Fruit fly (Drosophila melanogaster) whole organism, wandering third instar larva: ENCODE results near the gene ems.
A peak's percentile ranks its signal among the peaks of the same experiment; 100 is the strongest.

Source experiments
- GATAd ChIP-seq: sonication (Bioruptor generic); optimal IDR thresholded peaks from 2 replicates; lab custom pipeline; 2016; ENCODE audit warnings: missing biosample characterization, missing genetic modification characterization
- Sp1 ChIP-seq: fragments of 200-800 bp; sonication (Bioruptor generic); optimal IDR thresholded peaks from 3 replicates; lab custom pipeline; 2019; ENCODE audit warnings: missing biosample characterization, mild to moderate bottlenecking, missing genetic modification characterization, moderate library complexity
- br ChIP-seq: fragments of 200-800 bp; sonication (Bioruptor generic); optimal IDR thresholded peaks from 2 replicates; lab custom pipeline; 2016; ENCODE audit warnings: missing biosample characterization, missing genetic modification characterization
- brk ChIP-seq: fragments of 200-800 bp; sonication (Bioruptor generic); optimal IDR thresholded peaks from 2 replicates; lab custom pipeline; 2016; ENCODE audit warnings: missing biosample characterization, mild to moderate bottlenecking, missing genetic modification characterization
- dl ChIP-seq, 2 experiments: fragments of 175-275, 200-275 bp in 1 of 2; fragments of 200-275 bp in 1 of 2; sonication (Bioruptor generic); optimal IDR thresholded peaks; lab custom pipeline; 2018; ENCODE audit warnings: mild to moderate bottlenecking in 2 of 2, missing biosample characterization in 2 of 2, missing genetic modification characterization in 2 of 2, moderate library complexity in 2 of 2; ENCODE audit not compliant: partially characterized antibody in 2 of 2, insufficient read depth in 1 of 2
- dmrt93B ChIP-seq: fragments of 200-800 bp; sonication (Bioruptor generic); optimal IDR thresholded peaks from 2 replicates; lab custom pipeline; 2018; ENCODE audit warnings: missing biosample characterization, mild to moderate bottlenecking, missing genetic modification characterization
- fru ChIP-seq: fragments of 200-800 bp; sonication (Bioruptor generic); optimal IDR thresholded peaks from 3 replicates; lab custom pipeline; 2016; ENCODE audit warnings: missing biosample characterization, mild to moderate bottlenecking, missing genetic modification characterization
- psq ChIP-seq: fragments of 200-800 bp; sonication (Bioruptor generic); optimal IDR thresholded peaks from 3 replicates; lab custom pipeline; 2017; ENCODE audit warnings: missing biosample characterization, mild to moderate bottlenecking, missing genetic modification characterization, moderate library complexity
- usp ChIP-seq: fragments of >200 bp; optimal IDR thresholded peaks from 2 replicates; lab custom pipeline; 2017; ENCODE audit warnings: missing biosample characterization, missing genetic modification characterization
- woc ChIP-seq: sonication (Bioruptor generic); optimal IDR thresholded peaks from 2 replicates; lab custom pipeline; 2016; ENCODE audit warnings: missing biosample characterization, mild to moderate bottlenecking, missing genetic modification characterization

- TF ChIP-seq br (GFP tag; lab: Kevin White, UChicago): no peak
- no peak for TF ChIP-seq psq (GFP tag; lab: Kevin White, UChicago)
- no peak for TF ChIP-seq usp (GFP tag; lab: Kevin White, UChicago)
- no peak for TF ChIP-seq dmrt93B (GFP tag; lab: Kevin White, UChicago)
- TF ChIP-seq dl (GFP tag; optimal IDR thresholded peaks at IDR 0.05; lab: Kevin White, UChicago; ENCODE audit: insufficient read depth in 1 of 2, partially characterized antibody in 2 of 2): peak; percentile 41 to 64
- TF ChIP-seq woc (GFP tag; lab: Kevin White, UChicago): no peak
- no peak for TF ChIP-seq Sp1 (GFP tag; lab: Kevin White, UChicago)
- no peak for TF ChIP-seq brk (GFP tag; lab: Kevin White, UChicago)
- no peak for TF ChIP-seq GATAd (GFP tag; lab: Kevin White, UChicago)
- TF ChIP-seq fru (GFP tag; lab: Kevin White, UChicago): no peak
Measured at dm6 chr3R:13877125-13877524, 24.5 kb upstream of the ems start.
